Worm (Caenorhabditis elegans) whole organism, L2 larva: ENCODE measurements around the gene ZC132.3.

Experiments used
- Y55F3AM.14 ChIP-seq: fragments of 200-800 bp; sonication (Bioruptor generic); optimal IDR thresholded peaks from 2 replicates; lab custom pipeline; 2018; ENCODE audit warnings: mild to moderate bottlenecking, missing genetic modification characterization, missing compliant biosample characterization
- aly-2 ChIP-seq: fragments of 150-350 bp; optimal IDR thresholded peaks from 2 replicates; lab custom pipeline; 2014; ENCODE audit warnings: missing biosample characterization, missing genetic modification characterization
- dmd-4 ChIP-seq: sonication (generic microtip); optimal IDR thresholded peaks from 2 replicates; lab custom pipeline; 2017; ENCODE audit warnings: missing biosample characterization, missing genetic modification characterization
- lin-13 ChIP-seq: fragments of 150-350 bp; optimal IDR thresholded peaks from 2 replicates; lab custom pipeline; 2014; ENCODE audit warnings: missing biosample characterization, missing genetic modification reagents, missing genetic modification characterization
- nhr-10 ChIP-seq: sonication (generic microtip); optimal IDR thresholded peaks from 2 replicates; lab custom pipeline; 2017; ENCODE audit warnings: missing biosample characterization, missing genetic modification characterization
- nhr-12 ChIP-seq: fragments of 150-350 bp; optimal IDR thresholded peaks from 2 replicates; lab custom pipeline; 2014; ENCODE audit warnings: missing biosample characterization, missing genetic modification characterization
- sma-9 ChIP-seq, 2 experiments: fragments of 150-350 bp in 1 of 2; sonication (generic microtip) in 1 of 2; optimal IDR thresholded peaks; 2 replicates each; lab custom pipeline; 2014 to 2016; ENCODE audit warnings: missing genetic modification characterization in 2 of 2, mild to moderate bottlenecking in 1 of 2, missing biosample characterization in 1 of 2, missing compliant biosample characterization in 1 of 2, missing genetic modification reagents in 1 of 2, moderate library complexity in 1 of 2
- unc-62 ChIP-seq: fragments of 150-350 bp; optimal IDR thresholded peaks from 2 replicates; lab custom pipeline; 2014; ENCODE audit warnings: missing biosample characterization, missing genetic modification reagents, missing genetic modification characterization

ZC132.3 gene

DNA sequence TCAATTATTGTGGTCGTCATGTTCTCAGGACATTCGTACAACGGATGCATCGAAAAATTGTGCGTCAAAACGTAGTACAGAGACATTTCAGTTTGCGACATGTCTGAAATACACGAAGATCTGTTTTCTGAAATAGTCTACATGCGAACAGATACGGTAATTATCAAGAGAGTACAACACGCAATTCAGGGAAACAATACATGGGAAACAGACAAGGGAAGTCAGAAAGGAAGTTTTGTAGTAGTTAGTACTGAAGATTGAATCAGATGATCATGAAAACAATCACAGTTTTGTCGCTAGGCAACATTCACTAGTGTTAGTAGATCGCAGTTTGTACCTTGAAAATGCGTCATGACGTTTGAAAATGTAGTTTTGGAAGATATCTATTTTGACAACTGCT is 49.6 kb downstream of the ZC132.3 start, which contains the start of gene srt-13:
Gene srt-13 (minus strand): TSS at position 101 of the 400 bp plus-strand sequence.
- TF ChIP-seq Y55F3AM.14 (GFP tag; lab: Kevin White, UChicago) (no peak), nhr-10 (tag; lab: Kevin White, UChicago) (no peak), dmd-4 (no peak), lin-13 (GFP tag; lab: Kevin White, UChicago) (no peak), sma-9 (GFP tag; optimal IDR thresholded peaks at IDR 0.05; lab: Kevin White, UChicago) (no peak), sma-9 (tag; optimal IDR thresholded peaks at IDR 0.05; lab: Kevin White, UChicago) (no peak), nhr-12 (tag; lab: Kevin White, UChicago) (no peak), unc-62 (GFP tag; lab: Kevin White, UChicago) (no peak), aly-2 (tag; lab: Kevin White, UChicago) (no peak)
